Worm (Caenorhabditis elegans): ENCODE data around the gene cup-15.

ce11 chrII:9346490-9346889, 6.3 kb upstream of the cup-15 start, which contains the start of gene F42A8.1:
- no peak for TF ChIP-seq ceh-18 (tag; optimal IDR thresholded peaks at IDR 0.05)
- TF ChIP-seq rnt-1 (tag; optimal IDR thresholded peaks at IDR 0.05): no peak
- TF ChIP-seq pax-1 (tag; optimal IDR thresholded peaks at IDR 0.05): no peak
- no peak for TF ChIP-seq nhr-11 (tag; optimal IDR thresholded peaks at IDR 0.05)

All from whole organism, late embryonic.